Fruit fly (Drosophila melanogaster) whole organism, embryonic: ENCODE data around the gene CG10165.

Experiments used
- Atf3 ChIP-seq: fragments of 200-800 bp; sonication (Bioruptor generic); optimal IDR thresholded peaks from 3 replicates; lab custom pipeline; 2016; ENCODE audit warnings: missing biosample characterization, missing genetic modification characterization
- CG10209 ChIP-seq: fragments of 200-800 bp; sonication (Bioruptor generic); optimal IDR thresholded peaks from 3 replicates; lab custom pipeline; 2017; ENCODE audit warnings: missing biosample characterization, mild to moderate bottlenecking, missing genetic modification characterization, missing genetic modification reagents
- CG10274 ChIP-seq: fragments of 200-800 bp; sonication (Bioruptor generic); optimal IDR thresholded peaks from 3 replicates; lab custom pipeline; 2017; ENCODE audit warnings: missing biosample characterization, mild to moderate bottlenecking, missing genetic modification characterization
- CG10462 ChIP-seq: fragments of 200-800 bp; sonication (Bioruptor generic); optimal IDR thresholded peaks from 2 replicates; lab custom pipeline; 2016; ENCODE audit warnings: missing biosample characterization, missing genetic modification characterization
- CG11504 ChIP-seq: fragments of 200-800 bp; sonication (Bioruptor generic); optimal IDR thresholded peaks from 3 replicates; lab custom pipeline; 2019; ENCODE audit warnings: missing biosample characterization, mild to moderate bottlenecking, missing genetic modification characterization, moderate library complexity
- CG16863 ChIP-seq: fragments of 200-800 bp; sonication (Bioruptor generic); optimal IDR thresholded peaks from 3 replicates; lab custom pipeline; 2016; ENCODE audit warnings: missing biosample characterization, missing genetic modification characterization
- CG17359 ChIP-seq: fragments of 200-800 bp; sonication (Bioruptor generic); optimal IDR thresholded peaks from 3 replicates; lab custom pipeline; 2018; ENCODE audit warnings: missing biosample characterization, mild to moderate bottlenecking, missing genetic modification characterization, moderate library complexity
- CG18011 ChIP-seq: fragments of 200-800 bp; sonication (Bioruptor generic); optimal IDR thresholded peaks from 2 replicates; lab custom pipeline; 2017; ENCODE audit warnings: missing biosample characterization, missing genetic modification characterization, mild to moderate bottlenecking, moderate library complexity, missing genotype
- CG2678 ChIP-seq: fragments of 200-800 bp; sonication (Bioruptor generic); optimal IDR thresholded peaks from 3 replicates; lab custom pipeline; 2019; ENCODE audit warnings: missing biosample characterization, mild to moderate bottlenecking, missing genetic modification characterization, moderate library complexity
- CG2875 ChIP-seq: fragments of 200-800 bp; sonication (Bioruptor generic); optimal IDR thresholded peaks from 2 replicates; lab custom pipeline; 2017; ENCODE audit warnings: missing biosample characterization, mild to moderate bottlenecking, missing genetic modification characterization, missing genetic modification reagents
- CG31365 ChIP-seq: fragments of 200-800 bp; sonication (Bioruptor generic); optimal IDR thresholded peaks from 2 replicates; lab custom pipeline; 2018; ENCODE audit warnings: missing biosample characterization, mild to moderate bottlenecking, missing genetic modification characterization
- CG33557 ChIP-seq: fragments of 200-800 bp; sonication (Bioruptor generic); optimal IDR thresholded peaks from 2 replicates; lab custom pipeline; 2019; ENCODE audit warnings: missing biosample characterization, mild to moderate bottlenecking, missing genetic modification characterization, moderate library complexity
- CG3995 ChIP-seq: fragments of 200-800 bp; sonication (Bioruptor generic); optimal IDR thresholded peaks from 3 replicates; lab custom pipeline; 2016; ENCODE audit warnings: missing biosample characterization, missing genetic modification characterization
- CG4424 ChIP-seq: fragments of 200-800 bp; sonication (Bioruptor generic); optimal IDR thresholded peaks from 3 replicates; lab custom pipeline; 2016; ENCODE audit warnings: missing biosample characterization, missing genetic modification characterization
- CG7928 ChIP-seq: fragments of 200-800 bp; sonication (Bioruptor generic); optimal IDR thresholded peaks from 2 replicates; lab custom pipeline; 2017; ENCODE audit warnings: missing biosample characterization, mild to moderate bottlenecking, missing genetic modification characterization
- CG7987 ChIP-seq: fragments of 200-800 bp; sonication (Bioruptor generic); optimal IDR thresholded peaks from 2 replicates; lab custom pipeline; 2018; ENCODE audit warnings: missing biosample characterization, mild to moderate bottlenecking, missing genetic modification characterization, moderate library complexity
- CG8388 ChIP-seq: fragments of 200-800 bp; sonication (Bioruptor generic); optimal IDR thresholded peaks from 2 replicates; lab custom pipeline; 2019; ENCODE audit warnings: missing biosample characterization, mild to moderate bottlenecking, missing genetic modification characterization, moderate library complexity
- CG8478 ChIP-seq: fragments of >200 bp; optimal IDR thresholded peaks from 2 replicates; lab custom pipeline; 2018
- CkIIα-i1 ChIP-seq: fragments of 200-800 bp; sonication (Bioruptor generic); IDR thresholded peaks from 2 replicates; pipeline ENCODE4 v1.3.6; 2022; ENCODE audit warnings: missing biosample characterization, missing genetic modification characterization
- Dad ChIP-seq: fragments of 200-800 bp; sonication (Bioruptor generic); optimal IDR thresholded peaks from 3 replicates; lab custom pipeline; 2016; ENCODE audit warnings: missing biosample characterization, missing genetic modification characterization
- Dll ChIP-seq: fragments of 200-800 bp; sonication (Bioruptor generic); IDR thresholded peaks from 4 replicates; pipeline ENCODE4 v1.3.6; 2022; ENCODE audit warnings: missing biosample characterization, missing genetic modification characterization; ENCODE audit not compliant: partially characterized antibody
- Doc3 ChIP-seq: fragments of 200-800 bp; sonication (Bioruptor generic); IDR thresholded peaks from 3 replicates; pipeline ENCODE4 v1.3.6; 2022; ENCODE audit warnings: missing biosample characterization, missing genetic modification characterization; ENCODE audit not compliant: partially characterized antibody
- Meics ChIP-seq: fragments of 200-800 bp; sonication (Bioruptor generic); optimal IDR thresholded peaks from 2 replicates; lab custom pipeline; 2017; ENCODE audit warnings: missing biosample characterization, mild to moderate bottlenecking, missing genetic modification characterization
- Myb ChIP-seq: fragments of 200-800 bp; sonication (Bioruptor generic); optimal IDR thresholded peaks from 2 replicates; lab custom pipeline; 2016; ENCODE audit warnings: missing biosample characterization, missing genetic modification characterization
- Optix ChIP-seq: fragments of 200-800 bp; sonication (Bioruptor generic); IDR thresholded peaks from 3 replicates; pipeline ENCODE4 v1.3.6; 2022; ENCODE audit warnings: missing biosample characterization, missing genetic modification characterization
- Pdp1 ChIP-seq, 2 experiments: fragments of 200-800 bp; sonication (Bioruptor generic); optimal IDR thresholded peaks; 3 replicates each; lab custom pipeline; 2016; ENCODE audit warnings: missing biosample characterization in 2 of 2, missing genetic modification characterization in 2 of 2, mild to moderate bottlenecking in 1 of 2, moderate library complexity in 1 of 2
- Ravus ChIP-seq: fragments of 200-800 bp; sonication (Bioruptor generic); IDR thresholded peaks from 2 replicates; pipeline ENCODE4 v1.3.6; 2022; ENCODE audit warnings: missing biosample characterization, missing genetic modification characterization
- Sox102F ChIP-seq: fragments of 200-800 bp; sonication (Bioruptor generic); optimal IDR thresholded peaks from 2 replicates; lab custom pipeline; 2018; ENCODE audit warnings: missing biosample characterization, mild to moderate bottlenecking, missing genetic modification characterization, moderate library complexity
- Ssrp ChIP-seq: fragments of 200-800 bp; sonication (Bioruptor generic); optimal IDR thresholded peaks from 2 replicates; lab custom pipeline; 2018; ENCODE audit warnings: missing biosample characterization, mild to moderate bottlenecking, missing genetic modification characterization, moderate library complexity
- Usf ChIP-seq: fragments of 200-800 bp; sonication (Bioruptor generic); optimal IDR thresholded peaks from 2 replicates; lab custom pipeline; 2017; ENCODE audit warnings: missing genotype, missing biosample characterization, missing genetic modification characterization
- ase ChIP-seq: fragments of 200-800 bp; sonication (Bioruptor generic); IDR thresholded peaks from 3 replicates; pipeline ENCODE4 v1.3.6; 2022; ENCODE audit warnings: missing biosample characterization, missing genetic modification characterization
- btn ChIP-seq: fragments of 200-800 bp; sonication (Bioruptor generic); optimal IDR thresholded peaks from 2 replicates; lab custom pipeline; 2016; ENCODE audit warnings: missing biosample characterization, missing genetic modification characterization
- ci ChIP-seq: fragments of 200-800 bp; sonication (Bioruptor generic); IDR thresholded peaks from 3 replicates; pipeline ENCODE4 v1.3.6; 2022; ENCODE audit warnings: missing biosample characterization, missing genetic modification characterization
- dmrt99B ChIP-seq: fragments of 200-800 bp; sonication (Bioruptor generic); optimal IDR thresholded peaks from 2 replicates; lab custom pipeline; 2018; ENCODE audit warnings: missing biosample characterization, mild to moderate bottlenecking, missing genetic modification characterization, moderate library complexity
- dysf ChIP-seq: fragments of 200-800 bp; sonication (Bioruptor generic); IDR thresholded peaks from 3 replicates; pipeline ENCODE4 v1.3.6; 2022; ENCODE audit warnings: missing biosample characterization, missing genetic modification characterization
- emc ChIP-seq: fragments of 200-800 bp; sonication (Bioruptor generic); optimal IDR thresholded peaks from 2 replicates; lab custom pipeline; 2016; ENCODE audit warnings: missing biosample characterization, missing genetic modification characterization
- en ChIP-seq: fragments of 200-800 bp; sonication (Bioruptor generic); optimal IDR thresholded peaks from 2 replicates; lab custom pipeline; 2016; ENCODE audit warnings: missing biosample characterization, missing genetic modification characterization
- fru ChIP-seq: fragments of >200 bp; optimal IDR thresholded peaks from 2 replicates; lab custom pipeline; 2017
- hth ChIP-seq: fragments of >200 bp; optimal IDR thresholded peaks from 2 replicates; lab custom pipeline; 2017; ENCODE audit warnings: inconsistent platforms
- inv ChIP-seq: fragments of 200-800 bp; sonication (Bioruptor generic); IDR thresholded peaks from 2 replicates; pipeline ENCODE4 v1.3.6; 2022; ENCODE audit warnings: missing biosample characterization, missing genetic modification characterization; ENCODE audit not compliant: partially characterized antibody
- lola ChIP-seq, 3 experiments: fragments of >200 bp in 2 of 3; fragments of 200-800 bp in 1 of 3; sonication (Bioruptor generic) in 1 of 3; optimal IDR thresholded peaks; 2 replicates each; lab custom pipeline; 2017 to 2019; ENCODE audit warnings: missing biosample characterization in 3 of 3, missing genetic modification characterization in 3 of 3, mild to moderate bottlenecking in 1 of 3, moderate library complexity in 1 of 3
- prd ChIP-seq, 3 experiments: fragments of >200 bp in 2 of 3; fragments of 200-800 bp in 1 of 3; sonication (Bioruptor generic) in 1 of 3; optimal IDR thresholded peaks in 2 of 3; IDR thresholded peaks in 1 of 3; 2 replicates in 2 of 3; 3 replicates in 1 of 3; pipeline versions ENCODE4 v1.3.6 to Lab custom; 2017 to 2022; ENCODE audit warnings: missing biosample characterization in 1 of 3, missing genetic modification characterization in 1 of 3
- pros ChIP-seq: fragments of 200-800 bp; sonication (Bioruptor generic); optimal IDR thresholded peaks from 3 replicates; lab custom pipeline; 2019; ENCODE audit warnings: missing biosample characterization, mild to moderate bottlenecking, missing genetic modification characterization, moderate library complexity
- pzg ChIP-seq: fragments of 200-800 bp; sonication (Bioruptor generic); optimal IDR thresholded peaks from 3 replicates; lab custom pipeline; 2018; ENCODE audit warnings: missing biosample characterization, mild to moderate bottlenecking, missing genetic modification characterization, moderate library complexity
- ranshi ChIP-seq: fragments of 200-800 bp; sonication (Bioruptor generic); IDR thresholded peaks from 2 replicates; pipeline ENCODE4 v1.3.6; 2022; ENCODE audit warnings: missing biosample characterization, missing genetic modification characterization
- stc ChIP-seq: fragments of 200-800 bp; sonication (Bioruptor generic); IDR thresholded peaks from 2 replicates; pipeline ENCODE4 v1.3.6; 2022; ENCODE audit warnings: missing biosample characterization, missing genetic modification characterization
- wek ChIP-seq: fragments of 200-800 bp; sonication (Bioruptor generic); optimal IDR thresholded peaks from 3 replicates; lab custom pipeline; 2018; ENCODE audit warnings: missing biosample characterization, mild to moderate bottlenecking, missing genetic modification characterization, moderate library complexity
- wor ChIP-seq: fragments of 200-800 bp; sonication (Bioruptor generic); IDR thresholded peaks from 2 replicates; pipeline ENCODE4 v1.3.6; 2022; ENCODE audit warnings: missing biosample characterization, missing genetic modification characterization
- zfh1 ChIP-seq: fragments of 200-800 bp; sonication (Bioruptor generic); IDR thresholded peaks from 3 replicates; pipeline ENCODE4 v1.3.6; 2022; ENCODE audit warnings: missing biosample characterization, missing genetic modification characterization

Gene CG10165

dm6 chr2L:19492934-19493686, 37.0 kb downstream of the CG10165 start, which contains the start of the genes swm and Ctu2 (continued):
- TF ChIP-seq Dad: no peak
- peak; percentile 88 for TF ChIP-seq CG7928
- TF ChIP-seq CkIIα-i1: no peak
- peak; percentile 61; the same call in 2 of the 3 replicates for TF ChIP-seq dysf (GFP tag; lab: Robert Waterston, UW)
- TF ChIP-seq Atf3 (GFP tag; lab: Kevin White, UChicago): no peak
- TF ChIP-seq Ssrp (tag; lab: Kevin White, UChicago): peak; percentile 70
- peak; percentile 67 for TF ChIP-seq CG4424 (GFP tag; lab: Kevin White, UChicago)
- TF ChIP-seq ci (GFP tag; lab: Robert Waterston, UW): 0 out of 3 replicates have a peak, but pooled peaks have one; percentile 10
- peak; percentile 56 for TF ChIP-seq CG17359
- TF ChIP-seq Usf (GFP tag; lab: Kevin White, UChicago): peak; percentile 13
- peak; percentile 21 for TF ChIP-seq CG18011 (GFP tag; lab: Kevin White, UChicago)
- no peak for TF ChIP-seq CG16863
- no peak for TF ChIP-seq ase (GFP tag; lab: Robert Waterston, UW)
- TF ChIP-seq CG2875 (GFP tag; lab: Kevin White, UChicago): no peak
- no peak for TF ChIP-seq Ravus
- no peak for TF ChIP-seq prd (optimal IDR thresholded peaks at IDR 0.05; lab: Kevin White, UChicago)
- peak; percentile 63; the same call in 2 of the 3 replicates for TF ChIP-seq prd (GFP tag; IDR thresholded peaks at IDR 0.05; lab: Robert Waterston, UW)
- no peak for TF ChIP-seq hth
- TF ChIP-seq CG10462: no peak
- no peak for TF ChIP-seq Myb (GFP tag; lab: Kevin White, UChicago)
- TF ChIP-seq zfh1 (GFP tag; lab: Robert Waterston, UW): no peak
- no peak for TF ChIP-seq btn (GFP tag; lab: Kevin White, UChicago)
- TF ChIP-seq CG7987: no peak
- peak; percentile 3 for TF ChIP-seq CG3995 (GFP tag; lab: Kevin White, UChicago)
- TF ChIP-seq ranshi (GFP tag; lab: Robert Waterston, UW): peak; percentile 30; the same call in 1 of the 2 replicates
- no peak for TF ChIP-seq fru (lab: Kevin White, UChicago)
- TF ChIP-seq Pdp1 (GFP tag; optimal IDR thresholded peaks at IDR 0.05; lab: Kevin White, UChicago): peak in 1 of 2 experiments; percentile 18
- TF ChIP-seq Sox102F (GFP tag; lab: Kevin White, UChicago): no peak
- TF ChIP-seq CG2678 (tag; lab: Kevin White, UChicago): no peak
- TF ChIP-seq pros: no peak
- no peak for TF ChIP-seq Meics (GFP tag; lab: Kevin White, UChicago)
- no peak for TF ChIP-seq en
- peak; percentile 81 for TF ChIP-seq Dll (GFP tag; lab: Robert Waterston, UW)
- peak in 1 of 3 experiments; percentile 73 for TF ChIP-seq lola (GFP tag; optimal IDR thresholded peaks at IDR 0.05; lab: Kevin White, UChicago)
- TF ChIP-seq wor (GFP tag; lab: Robert Waterston, UW): no peak
- no peak for TF ChIP-seq CG31365
- TF ChIP-seq Optix: no peak
- TF ChIP-seq CG8478 (lab: Kevin White, UChicago): peak; percentile 81
- peak; percentile 69 for TF ChIP-seq CG8388 (GFP tag; lab: Kevin White, UChicago)
- peak; percentile 48 for TF ChIP-seq pzg (GFP tag; lab: Kevin White, UChicago)
- TF ChIP-seq Doc3 (GFP tag; lab: Robert Waterston, UW): peak; percentile 70
- TF ChIP-seq inv (GFP tag; lab: Robert Waterston, UW): peak; percentile 62
- no peak for TF ChIP-seq CG11504 (tag; lab: Kevin White, UChicago)
- TF ChIP-seq CG10274 (GFP tag; lab: Kevin White, UChicago): no peak
- peak; percentile 58 for TF ChIP-seq CG33557 (GFP tag; lab: Kevin White, UChicago)
- no peak for TF ChIP-seq CG10209
- TF ChIP-seq emc (GFP tag; lab: Kevin White, UChicago): no peak
- no peak for TF ChIP-seq stc (GFP tag; lab: Robert Waterston, UW)
- TF ChIP-seq wek (GFP tag; lab: Kevin White, UChicago): no peak
- no peak for TF ChIP-seq dmrt99B (tag; lab: Kevin White, UChicago)
